Fruit fly (Drosophila melanogaster): ENCODE data around the gene CG8661.

The CG8661 gene

dm6 chrX:17292050-17292730, 7.9 kb upstream of the CG8661 start (continued):
- peak; percentile 51 for TF ChIP-seq CG12071 (GFP tag; optimal IDR thresholded peaks at IDR 0.05)
- TF ChIP-seq Blimp-1 (GFP tag; optimal IDR thresholded peaks at IDR 0.05) = peak; percentile 64
- TF ChIP-seq CG4854 (GFP tag; optimal IDR thresholded peaks at IDR 0.05) = peak; percentile 9
- TF ChIP-seq CG31365 (tag; optimal IDR thresholded peaks at IDR 0.05) = peak; percentile 35
- no peak for TF ChIP-seq grn (GFP tag; optimal IDR thresholded peaks at IDR 0.05)
- TF ChIP-seq CG32772 (GFP tag; IDR thresholded peaks at IDR 0.05) = peak; percentile 38
- peak; percentile 32; the same call in 1 of the 2 replicates for TF ChIP-seq H2.0 (GFP tag; IDR thresholded peaks at IDR 0.05)
- peak; percentile 94 for TF ChIP-seq B-H2 (GFP tag; optimal IDR thresholded peaks at IDR 0.05)
- peak; percentile 53 for TF ChIP-seq CG13775 (GFP tag; optimal IDR thresholded peaks at IDR 0.05)
- TF ChIP-seq sens (GFP tag) = peak; percentile 90
- peak; percentile 30 for TF ChIP-seq Myb (GFP tag; optimal IDR thresholded peaks at IDR 0.05)
- TF ChIP-seq hb (GFP tag; IDR thresholded peaks at IDR 0.05; ENCODE audit: partially characterized antibody) = no peak
- peak; percentile 38 for TF ChIP-seq gcm2 (GFP tag; optimal IDR thresholded peaks at IDR 0.05)
- peak; percentile 47 for TF ChIP-seq CG13894 (tag; optimal IDR thresholded peaks at IDR 0.05)
- TF ChIP-seq CG12219 (GFP tag; optimal IDR thresholded peaks at IDR 0.05) = peak; percentile 73
- TF ChIP-seq Six4 (GFP tag; optimal IDR thresholded peaks at IDR 0.05) = peak; percentile 16
- peak; percentile 60 for TF ChIP-seq az2 (GFP tag; optimal IDR thresholded peaks at IDR 0.05)
- TF ChIP-seq chif (GFP tag; optimal IDR thresholded peaks at IDR 0.05) = peak; percentile 31 to 34
- peak; percentile 49; the same call in 1 of the 2 replicates for TF ChIP-seq ranshi (GFP tag; IDR thresholded peaks at IDR 0.05)
- TF ChIP-seq CG10366 (GFP tag; IDR thresholded peaks at IDR 0.05) = peak; percentile 56
- TF ChIP-seq CG7556 (GFP tag; optimal IDR thresholded peaks at IDR 0.05) = peak; percentile 75
- TF ChIP-seq CG6791 (GFP tag; IDR thresholded peaks at IDR 0.05; ENCODE audit: partially characterized antibody) = no peak
- no peak for TF ChIP-seq prd (optimal IDR thresholded peaks at IDR 0.05)
- TF ChIP-seq prd (GFP tag; IDR thresholded peaks at IDR 0.05) = peak; percentile 55; the same call in 1 of the 3 replicates
- TF ChIP-seq zen (tag; optimal IDR thresholded peaks at IDR 0.05) = peak; percentile 34
- no peak for TF ChIP-seq CG7963 (GFP tag; IDR thresholded peaks at IDR 0.05; ENCODE audit: partially characterized antibody)
- no peak; the same call in 1 of the 2 replicates for TF ChIP-seq klu (GFP tag; IDR thresholded peaks at IDR 0.05)
- no peak for TF ChIP-seq vfl (GFP tag; optimal IDR thresholded peaks at IDR 0.05)
- no peak for TF ChIP-seq D (optimal IDR thresholded peaks at IDR 0.05)
- peak; percentile 54 for TF ChIP-seq D (GFP tag; optimal IDR thresholded peaks at IDR 0.05)
- TF ChIP-seq CHES-1-like (GFP tag; optimal IDR thresholded peaks at IDR 0.05) = peak; percentile 25
- no peak for TF ChIP-seq trem (tag; optimal IDR thresholded peaks at IDR 0.05)
- TF ChIP-seq CG8290 (GFP tag; optimal IDR thresholded peaks at IDR 0.05) = peak; percentile 3
- peak in 1 of 2 experiments; percentile 60 for TF ChIP-seq CG8290 (tag; optimal IDR thresholded peaks at IDR 0.05)
- peak; percentile 59 for TF ChIP-seq Dek (tag; optimal IDR thresholded peaks at IDR 0.05)
- TF ChIP-seq CG18764 (GFP tag; optimal IDR thresholded peaks at IDR 0.05) = peak; percentile 2
- TF ChIP-seq Hmr (GFP tag; optimal IDR thresholded peaks at IDR 0.05) = peak; percentile 80
- TF ChIP-seq ci (GFP tag; IDR thresholded peaks at IDR 0.05) = peak; percentile 79; the same call in 2 of the 3 replicates
- peak; percentile 63 for TF ChIP-seq HLH54F (GFP tag; optimal IDR thresholded peaks at IDR 0.05)
- peak; percentile 77 for TF ChIP-seq CG12659 (GFP tag; optimal IDR thresholded peaks at IDR 0.05)
- TF ChIP-seq Trl (optimal IDR thresholded peaks at IDR 0.05) = no peak
- TF ChIP-seq Trl (GFP tag; optimal IDR thresholded peaks at IDR 0.05) = peak; percentile 47
- TF ChIP-seq disco-r (GFP tag; optimal IDR thresholded peaks at IDR 0.05) = no peak
- TF ChIP-seq Atf3 (GFP tag; optimal IDR thresholded peaks at IDR 0.05) = peak; percentile 40
- TF ChIP-seq seq (GFP tag; IDR thresholded peaks at IDR 0.05) = peak; percentile 70; the same call in 1 of the 2 replicates
- TF ChIP-seq CG10267 (tag; optimal IDR thresholded peaks at IDR 0.05) = peak; percentile 44
- TF ChIP-seq stwl (tag; optimal IDR thresholded peaks at IDR 0.05) = peak; percentile 15
- TF ChIP-seq Dfd (GFP tag; optimal IDR thresholded peaks at IDR 0.05) = no peak
- peak; percentile 88 for TF ChIP-seq CG2678 (tag; optimal IDR thresholded peaks at IDR 0.05)
- no peak for TF ChIP-seq NFAT (GFP tag; IDR thresholded peaks at IDR 0.05)
- peak; percentile 71 for TF ChIP-seq Hsf (GFP tag; optimal IDR thresholded peaks at IDR 0.05)
